Worm (Caenorhabditis elegans): ENCODE data around the gene ttr-45.

DNA sequence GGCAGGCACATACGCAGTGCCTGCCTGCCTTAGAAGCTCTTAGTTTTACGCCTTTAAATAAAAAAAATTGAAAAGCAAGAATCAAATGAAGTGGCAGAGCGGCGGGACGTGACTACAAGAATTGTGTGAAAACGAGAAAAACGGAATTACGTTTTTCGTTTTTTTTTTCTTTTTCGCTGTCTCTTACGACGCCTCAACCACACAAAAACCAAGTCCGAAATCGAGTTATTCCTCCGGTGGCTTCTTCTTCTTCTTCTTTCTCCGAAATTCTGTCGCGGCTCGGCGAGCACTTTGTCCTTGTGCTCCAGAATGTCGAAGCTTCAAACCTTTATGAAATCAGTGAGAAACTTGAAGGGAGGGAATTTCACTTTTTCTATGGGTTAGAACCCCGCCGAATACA lies 33.4 kb upstream of the ttr-45 start:
- TF ChIP-seq dao-5 (tag; optimal IDR thresholded peaks at IDR 0.05) = no peak
- no peak for TF ChIP-seq him-1 (tag; optimal IDR thresholded peaks at IDR 0.05)
